Worm (Caenorhabditis elegans) whole organism, L2 larva: ENCODE results near the gene crb-1.
A peak's percentile ranks its signal among the peaks of the same experiment; 100 is the strongest.

ENCODE experiments used
- C34F6.9 ChIP-seq: fragments of 150-350 bp; optimal IDR thresholded peaks from 2 replicates; lab custom pipeline; 2014; ENCODE audit warnings: missing biosample characterization, missing genetic modification characterization
- F13H6.1 ChIP-seq: sonication (generic microtip); optimal IDR thresholded peaks from 2 replicates; lab custom pipeline; 2016; ENCODE audit warnings: missing genetic modification characterization, missing compliant biosample characterization
- R02D3.7 ChIP-seq: fragments of 150-350 bp; optimal IDR thresholded peaks from 2 replicates; lab custom pipeline; 2014; ENCODE audit warnings: missing biosample characterization, missing genetic modification characterization
- Y55F3AM.14 ChIP-seq: fragments of 200-800 bp; sonication (Bioruptor generic); optimal IDR thresholded peaks from 2 replicates; lab custom pipeline; 2018; ENCODE audit warnings: mild to moderate bottlenecking, missing genetic modification characterization, missing compliant biosample characterization
- ZK546.5 ChIP-seq: sonication (generic microtip); optimal IDR thresholded peaks from 2 replicates; lab custom pipeline; 2017; ENCODE audit warnings: missing biosample characterization, missing genetic modification characterization
- alr-1 ChIP-seq: fragments of 150-350 bp; optimal IDR thresholded peaks from 2 replicates; lab custom pipeline; 2014; ENCODE audit warnings: missing biosample characterization, missing genetic modification characterization
- aly-2 ChIP-seq: fragments of 150-350 bp; optimal IDR thresholded peaks from 2 replicates; lab custom pipeline; 2014; ENCODE audit warnings: missing biosample characterization, missing genetic modification characterization
- blmp-1 ChIP-seq: sonication (generic microtip); optimal IDR thresholded peaks from 2 replicates; lab custom pipeline; 2017; ENCODE audit warnings: missing genetic modification characterization, mild to moderate bottlenecking, missing compliant biosample characterization, antibody characterized with exemption, moderate library complexity; ENCODE audit not compliant: insufficient read depth
- ceh-16 ChIP-seq: fragments of 150-350 bp; optimal IDR thresholded peaks from 2 replicates; lab custom pipeline; 2014; ENCODE audit warnings: missing biosample characterization, missing genetic modification characterization
- ceh-82 ChIP-seq: fragments of 150-350 bp; optimal IDR thresholded peaks from 2 replicates; lab custom pipeline; 2014; ENCODE audit warnings: missing biosample characterization, missing genetic modification characterization
- crh-2 ChIP-seq: sonication (generic microtip); optimal IDR thresholded peaks from 2 replicates; lab custom pipeline; 2017; ENCODE audit warnings: missing biosample characterization, missing genetic modification characterization
- dmd-4 ChIP-seq: sonication (generic microtip); optimal IDR thresholded peaks from 2 replicates; lab custom pipeline; 2017; ENCODE audit warnings: missing biosample characterization, missing genetic modification characterization
- egl-27 ChIP-seq: sonication (generic microtip); optimal IDR thresholded peaks from 3 replicates; lab custom pipeline; 2017; ENCODE audit warnings: missing biosample characterization, missing genetic modification reagents, missing genetic modification characterization
- elt-1 ChIP-seq: fragments of 150-350 bp; optimal IDR thresholded peaks from 2 replicates; lab custom pipeline; 2014; ENCODE audit warnings: missing biosample characterization, missing genetic modification characterization
- elt-3 ChIP-seq: sonication (generic microtip); optimal IDR thresholded peaks from 2 replicates; lab custom pipeline; 2017; ENCODE audit warnings: missing biosample characterization, missing genetic modification characterization
- fos-1 ChIP-seq: fragments of 150-350 bp; optimal IDR thresholded peaks from 2 replicates; lab custom pipeline; 2014; ENCODE audit warnings: missing biosample characterization, missing genetic modification characterization
- gmeb-1 ChIP-seq: fragments of 150-350 bp; optimal IDR thresholded peaks from 2 replicates; lab custom pipeline; 2014; ENCODE audit warnings: missing biosample characterization, missing genetic modification characterization
- lin-11 ChIP-seq: fragments of 150-350 bp; sonication (generic microtip); optimal IDR thresholded peaks from 2 replicates; lab custom pipeline; 2014; ENCODE audit warnings: missing biosample characterization, missing genetic modification characterization, inconsistent platforms, mixed read lengths
- lin-13 ChIP-seq: fragments of 150-350 bp; optimal IDR thresholded peaks from 2 replicates; lab custom pipeline; 2014; ENCODE audit warnings: missing biosample characterization, missing genetic modification reagents, missing genetic modification characterization
- lin-39 ChIP-seq: fragments of 150-350 bp; optimal IDR thresholded peaks from 2 replicates; lab custom pipeline; 2014; ENCODE audit warnings: missing biosample characterization, missing genetic modification reagents, missing genetic modification characterization
- lsy-2 ChIP-seq, 2 experiments: fragments of 150-350 bp in 1 of 2; sonication (generic microtip) in 1 of 2; optimal IDR thresholded peaks; 2 replicates each; lab custom pipeline; 2014 to 2017; ENCODE audit warnings: missing biosample characterization in 2 of 2, missing genetic modification characterization in 2 of 2
- mab-5 ChIP-seq: fragments of 150-350 bp; optimal IDR thresholded peaks from 2 replicates; lab custom pipeline; 2014; ENCODE audit warnings: missing biosample characterization, missing genetic modification characterization
- mbf-1 ChIP-seq: sonication (generic microtip); optimal IDR thresholded peaks from 2 replicates; lab custom pipeline; 2017; ENCODE audit warnings: missing biosample characterization, missing genetic modification characterization
- mdl-1 ChIP-seq, 2 experiments: fragments of 150-350 bp in 1 of 2; sonication (generic microtip) in 1 of 2; optimal IDR thresholded peaks; 2 replicates each; lab custom pipeline; 2017; ENCODE audit warnings: missing biosample characterization in 2 of 2, missing genetic modification characterization in 2 of 2
- nhr-10 ChIP-seq: sonication (generic microtip); optimal IDR thresholded peaks from 2 replicates; lab custom pipeline; 2017; ENCODE audit warnings: missing biosample characterization, missing genetic modification characterization
- nhr-12 ChIP-seq: fragments of 150-350 bp; optimal IDR thresholded peaks from 2 replicates; lab custom pipeline; 2014; ENCODE audit warnings: missing biosample characterization, missing genetic modification characterization
- nhr-129 ChIP-seq: fragments of 150-350 bp; optimal IDR thresholded peaks from 2 replicates; lab custom pipeline; 2014; ENCODE audit warnings: missing biosample characterization, missing genetic modification characterization
- nhr-23 ChIP-seq: fragments of 150-350 bp; optimal IDR thresholded peaks from 2 replicates; lab custom pipeline; 2014; ENCODE audit warnings: missing biosample characterization, missing genetic modification reagents, missing genetic modification characterization
- nhr-237 ChIP-seq: fragments of 150-350 bp; optimal IDR thresholded peaks from 2 replicates; lab custom pipeline; 2014; ENCODE audit warnings: missing biosample characterization, missing genetic modification characterization
- nhr-25 ChIP-seq: fragments of 150-350 bp; sonication (generic microtip); optimal IDR thresholded peaks from 3 replicates; lab custom pipeline; 2014; ENCODE audit warnings: missing biosample characterization, missing genetic modification characterization
- nhr-6 ChIP-seq: fragments of 150-350 bp; optimal IDR thresholded peaks from 2 replicates; lab custom pipeline; 2014; ENCODE audit warnings: missing biosample characterization, missing genetic modification characterization
- peb-1 ChIP-seq: fragments of 150-350 bp; optimal IDR thresholded peaks from 2 replicates; lab custom pipeline; 2014; ENCODE audit warnings: missing biosample characterization, missing genetic modification characterization
- sem-4 ChIP-seq: fragments of 150-350 bp; optimal IDR thresholded peaks from 2 replicates; lab custom pipeline; 2014; ENCODE audit warnings: missing biosample characterization, missing genetic modification reagents, missing genetic modification characterization
- skn-1 ChIP-seq: sonication (generic microtip); optimal IDR thresholded peaks from 2 replicates; lab custom pipeline; 2017; ENCODE audit warnings: missing biosample characterization, missing genetic modification characterization
- sma-3 ChIP-seq: sonication (generic microtip); optimal IDR thresholded peaks from 2 replicates; lab custom pipeline; 2016; ENCODE audit warnings: missing genetic modification reagents, missing genetic modification characterization, missing compliant biosample characterization
- sma-9 ChIP-seq, 2 experiments: fragments of 150-350 bp in 1 of 2; sonication (generic microtip) in 1 of 2; optimal IDR thresholded peaks; 2 replicates each; lab custom pipeline; 2014 to 2016; ENCODE audit warnings: missing genetic modification characterization in 2 of 2, mild to moderate bottlenecking in 1 of 2, missing biosample characterization in 1 of 2, missing compliant biosample characterization in 1 of 2, missing genetic modification reagents in 1 of 2, moderate library complexity in 1 of 2
- snpc-4 ChIP-seq: fragments of 150-350 bp; optimal IDR thresholded peaks from 2 replicates; lab custom pipeline; 2014; ENCODE audit warnings: missing biosample characterization, missing genetic modification characterization
- unc-39 ChIP-seq: fragments of 150-350 bp; optimal IDR thresholded peaks from 2 replicates; lab custom pipeline; 2014; ENCODE audit warnings: missing biosample characterization, missing genetic modification characterization
- unc-62 ChIP-seq: fragments of 150-350 bp; optimal IDR thresholded peaks from 2 replicates; lab custom pipeline; 2014; ENCODE audit warnings: missing biosample characterization, missing genetic modification reagents, missing genetic modification characterization
- ztf-1 ChIP-seq: fragments of 200-800 bp; sonication (Bioruptor generic); conservative IDR thresholded peaks from 2 replicates; pipeline ENCODE4 v1.3.6; 2022; ENCODE audit warnings: missing genetic modification characterization, missing compliant biosample characterization
- ztf-4 ChIP-seq: fragments of 150-350 bp; optimal IDR thresholded peaks from 2 replicates; lab custom pipeline; 2014; ENCODE audit warnings: missing biosample characterization, missing genetic modification characterization

crb-1 gene

DNA sequence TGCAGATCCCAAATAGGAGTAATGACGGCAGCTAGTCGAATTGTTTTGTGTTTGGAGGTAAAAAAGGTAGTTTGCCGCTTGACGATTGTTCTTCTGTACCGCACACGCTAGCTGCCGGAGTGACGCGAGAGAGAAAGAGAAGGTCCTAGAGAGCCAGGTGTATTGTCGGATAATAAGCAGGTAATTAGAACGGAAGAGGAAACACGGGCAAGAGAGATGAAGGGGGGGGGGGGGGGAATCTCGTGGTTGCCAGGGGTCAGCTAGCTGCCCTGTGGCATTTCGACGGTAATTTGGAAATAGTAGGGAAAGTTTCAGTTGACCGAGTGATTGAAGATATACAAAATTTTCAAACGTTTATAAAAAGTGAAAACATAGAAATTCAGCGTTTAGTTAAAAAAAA, at the start of gene crb-1:
Gene crb-1 (minus strand): TSS at position 147 of the 400 bp plus-strand sequence.
- TF ChIP-seq dmd-4 (tag; lab: Kevin White, UChicago) (no peak), lin-39 (no peak), elt-3 (no peak), gmeb-1 (tag; lab: Kevin White, UChicago) (no peak), F13H6.1 (no peak), blmp-1 (tag; lab: Kevin White, UChicago) (no peak), elt-1 (tag; lab: Kevin White, UChicago) (no peak), sma-3 (GFP tag; lab: Kevin White, UChicago) (no peak), nhr-10 (tag; lab: Kevin White, UChicago) (no peak), mab-5 (tag; lab: Kevin White, UChicago) (no peak), egl-27 (tag; lab: Kevin White, UChicago) (no peak), R02D3.7 (tag; lab: Kevin White, UChicago) (no peak), nhr-23 (no peak), snpc-4 (tag; lab: Kevin White, UChicago) (no peak)
- TF ChIP-seq, all 48 proteins: peak for 0

DNA sequence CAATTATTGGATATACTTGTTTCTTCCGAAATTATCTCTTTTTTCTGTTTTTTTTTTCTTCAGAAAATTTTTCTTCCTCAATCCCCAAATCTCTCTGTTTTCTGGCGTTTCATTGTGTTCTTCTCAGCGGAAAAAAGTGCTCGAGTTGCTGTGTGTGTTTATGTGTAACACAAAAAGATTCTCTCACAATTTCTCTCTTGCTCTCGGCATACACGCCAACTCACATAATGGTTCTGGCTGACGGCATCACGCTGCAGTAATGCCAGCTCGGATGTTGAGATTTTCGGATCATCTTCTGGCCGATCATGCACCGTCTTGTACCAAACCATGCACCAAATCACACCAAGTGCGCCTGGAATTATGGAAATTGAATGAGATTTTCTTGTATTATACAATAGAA, 48.1 kb upstream of the crb-1 start:
- peak; percentile 21 for TF ChIP-seq C34F6.9
- TF ChIP-seq ZK546.5 = no peak
- TF ChIP-seq nhr-129 = peak; percentile 40
- TF ChIP-seq, all 48 proteins: peak for 2

DNA sequence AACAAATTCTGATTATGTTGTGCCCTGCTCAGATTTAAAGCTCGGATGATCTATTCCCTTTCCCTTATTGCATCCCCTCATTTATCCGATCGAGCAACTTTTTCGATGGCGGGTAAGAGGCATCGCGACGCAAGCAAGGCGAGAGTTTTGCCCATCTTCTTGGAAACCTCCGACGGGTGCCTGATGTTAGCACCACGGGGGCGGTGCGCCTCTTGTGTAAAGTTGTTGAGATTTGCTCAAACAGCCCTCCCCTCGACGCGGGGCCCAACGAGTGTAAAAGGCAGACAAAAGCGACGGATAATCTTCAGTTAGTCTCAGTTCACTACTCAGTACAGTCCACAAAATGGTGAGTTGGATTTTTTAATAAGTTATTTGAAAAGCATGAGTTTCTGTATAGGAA, 45.1 kb upstream of the crb-1 start, which contains the start of gene mlc-1:
Gene mlc-1 (plus strand): TSS at position 324 of the 400 bp plus-strand sequence.
- no peak for TF ChIP-seq blmp-1 (tag; lab: Kevin White, UChicago)
- TF ChIP-seq nhr-129 = peak; percentile 18
- TF ChIP-seq sma-9 (GFP tag; optimal IDR thresholded peaks at IDR 0.05; lab: Kevin White, UChicago) = peak; percentile 39
- no peak for TF ChIP-seq sma-9 (tag; optimal IDR thresholded peaks at IDR 0.05; lab: Kevin White, UChicago)
- peak; percentile 54 for TF ChIP-seq F13H6.1

DNA sequence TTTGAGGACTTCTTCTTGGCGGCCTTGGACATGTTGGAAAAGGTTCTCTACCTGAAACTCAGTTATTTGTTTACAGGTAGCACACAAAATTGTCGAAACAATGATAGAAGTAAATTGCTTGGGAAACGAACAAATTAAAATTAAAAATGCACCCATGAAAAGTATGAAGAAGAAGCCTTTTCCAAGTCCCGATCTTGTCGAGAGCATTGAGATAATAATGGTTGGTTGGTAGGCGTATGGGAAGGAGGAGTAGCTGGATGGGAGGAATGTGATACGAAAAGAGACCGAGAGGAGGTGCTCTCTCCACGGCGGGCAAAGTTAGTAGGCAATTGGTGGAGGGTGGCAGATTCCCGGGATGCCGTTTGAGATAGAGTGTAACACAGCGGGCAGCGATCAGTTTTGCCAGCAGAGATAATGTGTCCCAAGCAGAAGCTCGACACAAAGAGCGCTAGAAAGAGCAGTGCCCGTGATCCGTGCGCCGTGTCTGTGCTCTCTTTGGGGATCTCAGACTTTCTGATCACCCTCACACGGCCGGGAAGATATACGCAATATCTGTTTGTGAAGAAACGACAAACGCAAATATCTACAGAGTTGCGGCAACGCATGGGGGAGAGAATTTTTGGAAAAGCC, 42.8 kb upstream of the crb-1 start, which contains the start of gene mlc-2:
Gene mlc-2 (minus strand): TSS at position 51 of the 630 bp plus-strand sequence.
- no peak for TF ChIP-seq R02D3.7 (tag; lab: Kevin White, UChicago)
- peak; percentile 84 for TF ChIP-seq F13H6.1
- TF ChIP-seq sma-3 (GFP tag; lab: Kevin White, UChicago) = no peak
- peak; percentile 14 for TF ChIP-seq sma-9 (GFP tag; optimal IDR thresholded peaks at IDR 0.05; lab: Kevin White, UChicago)
- no peak for TF ChIP-seq sma-9 (tag; optimal IDR thresholded peaks at IDR 0.05; lab: Kevin White, UChicago)
- TF ChIP-seq peb-1 = no peak
- no peak for TF ChIP-seq mdl-1 (tag; optimal IDR thresholded peaks at IDR 0.05; lab: Kevin White, UChicago)
- TF ChIP-seq nhr-129 = peak; percentile 28

DNA sequence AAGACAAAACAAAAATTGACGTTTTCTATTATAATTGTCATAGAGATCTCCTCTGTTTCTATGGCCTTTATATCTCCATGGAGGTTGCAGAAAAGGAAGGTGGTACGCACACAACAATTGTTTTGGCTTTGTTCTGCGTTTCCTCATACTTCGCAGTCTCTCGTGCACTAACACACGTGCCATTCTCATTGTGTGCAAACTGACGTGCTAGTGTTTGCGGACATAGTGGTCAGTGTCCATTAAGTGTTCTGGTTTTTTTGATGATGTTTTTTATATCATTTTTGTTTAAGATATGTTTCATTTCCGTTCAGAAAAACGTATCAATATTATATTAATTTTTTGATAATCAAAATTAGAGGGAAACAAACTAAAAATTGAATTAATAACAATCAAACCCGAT, 37.6 kb upstream of the crb-1 start, which contains the start of gene C36E6.2:
Gene C36E6.2 (plus strand): TSS at position 261 of the 400 bp plus-strand sequence.
- TF ChIP-seq alr-1 (tag; lab: Kevin White, UChicago) (no peak), blmp-1 (tag; lab: Kevin White, UChicago) (peak; percentile 49), nhr-25 (peak; percentile 75), lin-11 (tag; lab: Kevin White, UChicago) (no peak), ztf-1 (GFP tag; lab: Robert Waterston, UW) (no peak), mab-5 (tag; lab: Kevin White, UChicago) (peak; percentile 65), unc-62 (GFP tag; lab: Kevin White, UChicago) (no peak), sma-3 (GFP tag; lab: Kevin White, UChicago) (peak; percentile 66), aly-2 (no peak), nhr-12 (tag; lab: Kevin White, UChicago) (no peak), ceh-82 (tag; lab: Kevin White, UChicago) (no peak), fos-1 (tag; lab: Kevin White, UChicago) (peak; percentile 58), nhr-129 (peak; percentile 92), unc-39 (tag; lab: Kevin White, UChicago) (no peak), mbf-1 (no peak), nhr-10 (tag; lab: Kevin White, UChicago) (no peak), egl-27 (tag; lab: Kevin White, UChicago) (peak; percentile 40), crh-2 (tag; lab: Kevin White, UChicago) (peak; percentile 89), lsy-2 (tag; optimal IDR thresholded peaks at IDR 0.05; lab: Kevin White, UChicago) (peak; percentile 23 to 81), gmeb-1 (tag; lab: Kevin White, UChicago) (peak; percentile 58), lin-13 (peak; percentile 54), mdl-1 (tag; optimal IDR thresholded peaks at IDR 0.05; lab: Kevin White, UChicago) (peak; percentile 95 to 99), ZK546.5 (no peak), sem-4 (tag; lab: Kevin White, UChicago) (peak; percentile 75), peb-1 (no peak), nhr-6 (tag; lab: Kevin White, UChicago) (peak; percentile 75), ztf-4 (tag; lab: Kevin White, UChicago) (no peak), R02D3.7 (tag; lab: Kevin White, UChicago) (no peak), dmd-4 (tag; lab: Kevin White, UChicago) (no peak), ceh-16 (tag; lab: Kevin White, UChicago) (no peak), nhr-237 (tag; lab: Kevin White, UChicago) (no peak), Y55F3AM.14 (GFP tag; lab: Kevin White, UChicago) (no peak), nhr-23 (no peak), sma-9 (GFP tag; optimal IDR thresholded peaks at IDR 0.05; lab: Kevin White, UChicago) (peak; percentile 83), sma-9 (tag; optimal IDR thresholded peaks at IDR 0.05; lab: Kevin White, UChicago) (no peak), skn-1 (tag; lab: Kevin White, UChicago) (peak; percentile 16), C34F6.9 (peak; percentile 85)
